Fruit fly (Drosophila melanogaster): Measurements from ENCODE around the gene Culd.

Gene Culd

DNA sequence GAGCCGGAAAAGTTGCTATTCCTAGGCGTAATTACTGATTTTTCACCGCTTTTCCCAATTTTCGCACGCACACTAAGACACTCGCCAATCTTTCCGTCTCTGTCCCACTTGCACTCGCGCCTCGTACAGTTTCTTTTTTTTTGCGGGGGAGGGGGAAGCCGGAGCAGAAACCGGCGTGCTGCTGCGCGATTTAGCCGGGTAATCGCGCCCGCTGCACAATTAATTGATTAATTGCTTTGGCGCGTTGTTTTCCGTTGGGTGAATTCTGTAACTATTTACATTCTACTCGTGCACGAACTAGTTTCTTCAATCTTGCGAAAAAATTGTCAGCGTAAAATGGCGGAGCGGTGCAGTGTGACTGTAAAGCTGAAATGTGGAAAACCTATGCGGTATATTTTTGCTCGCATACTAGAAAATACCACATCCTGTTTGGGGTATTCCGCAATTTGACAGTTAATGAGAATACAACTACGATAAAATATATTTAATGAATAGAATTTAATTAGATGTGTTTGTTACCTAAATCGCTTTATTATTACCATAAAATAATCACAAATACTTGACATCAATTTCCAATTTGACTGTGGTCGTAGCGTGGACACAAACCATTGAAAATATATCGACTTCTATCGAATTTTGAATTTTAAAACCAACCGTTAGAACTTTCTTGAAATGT is 40.8 kb downstream of the Culd start, which contains the start of gene Cpsf6 (continued):
- TF ChIP-seq sug (tag; optimal IDR thresholded peaks at IDR 0.05) (peak; percentile 68), CG2678 (tag; optimal IDR thresholded peaks at IDR 0.05) (peak; percentile 68), CG1832 (GFP tag; optimal IDR thresholded peaks at IDR 0.05) (peak; percentile 88), schlank (tag; optimal IDR thresholded peaks at IDR 0.05) (no peak), pzg (GFP tag; optimal IDR thresholded peaks at IDR 0.05) (peak; percentile 79), Hr78 (GFP tag; optimal IDR thresholded peaks at IDR 0.05) (no peak), CG16863 (GFP tag; optimal IDR thresholded peaks at IDR 0.05) (peak; percentile 17), CG18011 (GFP tag; optimal IDR thresholded peaks at IDR 0.05) (peak; percentile 24), BEAF-32 (GFP tag; optimal IDR thresholded peaks at IDR 0.05) (peak; percentile 54), CG2712 (tag; optimal IDR thresholded peaks at IDR 0.05) (peak; percentile 78), Usf (GFP tag; optimal IDR thresholded peaks at IDR 0.05) (peak; percentile 8), lilli (GFP tag; optimal IDR thresholded peaks at IDR 0.05) (peak; percentile 67), hth (optimal IDR thresholded peaks at IDR 0.05) (no peak), HHEX (GFP tag; optimal IDR thresholded peaks at IDR 0.05) (peak; percentile 22), lola (GFP tag; optimal IDR thresholded peaks at IDR 0.05) (peak in 1 of 3 experiments; percentile 62), CG4707 (GFP tag; optimal IDR thresholded peaks at IDR 0.05) (no peak), Optix (GFP tag; IDR thresholded peaks at IDR 0.05) (no peak), Nf-YB (GFP tag; optimal IDR thresholded peaks at IDR 0.05) (peak; percentile 11), zfh1 (GFP tag; IDR thresholded peaks at IDR 0.05) (peak; percentile 65), CG11085 (GFP tag; IDR thresholded peaks at IDR 0.05) (no peak), ken (GFP tag; IDR thresholded peaks at IDR 0.05) (peak; percentile 43; the same call in 1 of the 3 replicates), CG13424 (tag; optimal IDR thresholded peaks at IDR 0.05) (peak; percentile 79), Fer2 (tag; optimal IDR thresholded peaks at IDR 0.05) (peak; percentile 27), gt (GFP tag; IDR thresholded peaks at IDR 0.05) (no peak), CG6689 (GFP tag; IDR thresholded peaks at IDR 0.05) (peak; percentile 50), CG33557 (GFP tag; optimal IDR thresholded peaks at IDR 0.05) (peak; percentile 59), dmrt99B (tag; optimal IDR thresholded peaks at IDR 0.05) (peak; percentile 41), hb (GFP tag; IDR thresholded peaks at IDR 0.05; ENCODE audit: partially characterized antibody) (no peak), crc (GFP tag; optimal IDR thresholded peaks at IDR 0.05) (no peak), CG1024 (GFP tag; IDR thresholded peaks at IDR 0.05) (0 out of 2 replicates have a peak, but pooled peaks have one; percentile 14), al (GFP tag; IDR thresholded peaks at IDR 0.05) (peak; percentile 48; the same call in 1 of the 2 replicates), dysf (GFP tag; IDR thresholded peaks at IDR 0.05) (peak; percentile 71; the same call in 2 of the 3 replicates), fd102C (GFP tag; optimal IDR thresholded peaks at IDR 0.05) (peak; percentile 5), fru (optimal IDR thresholded peaks at IDR 0.05) (no peak), Sry-δ (GFP tag; optimal IDR thresholded peaks at IDR 0.05) (peak; percentile 41), CG9932 (GFP tag; IDR thresholded peaks at IDR 0.05) (peak; percentile 70), CG13287 (GFP tag; IDR thresholded peaks at IDR 0.05; ENCODE audit: partially characterized antibody) (peak; percentile 10; the same call in 1 of the 2 replicates), pros (GFP tag; optimal IDR thresholded peaks at IDR 0.05) (peak; percentile 60), HLHmδ (GFP tag; optimal IDR thresholded peaks at IDR 0.05) (no peak), CG4282 (GFP tag; optimal IDR thresholded peaks at IDR 0.05) (no peak), Gug (GFP tag; IDR thresholded peaks at IDR 0.05) (no peak), ci (GFP tag; IDR thresholded peaks at IDR 0.05) (peak; percentile 82), HmgZ (tag; optimal IDR thresholded peaks at IDR 0.05) (peak; percentile 53), kah (GFP tag; optimal IDR thresholded peaks at IDR 0.05) (no peak), ato (GFP tag; IDR thresholded peaks at IDR 0.05; ENCODE audit: partially characterized antibody) (0 out of 2 replicates have a peak, but pooled peaks have one; percentile 20), CG10431 (GFP tag; optimal IDR thresholded peaks at IDR 0.05) (no peak), Aef1 (GFP tag; IDR thresholded peaks at IDR 0.05) (no peak), CG15269 (tag; optimal IDR thresholded peaks at IDR 0.05) (peak; percentile 74), PHDP (tag; optimal IDR thresholded peaks at IDR 0.05) (peak; percentile 76)

Data from whole organism, embryonic.